Fruit fly (Drosophila melanogaster): ENCODE measurements around the gene RunxB.

Gene RunxB

dm6 chrX:20488701-20489122, 49.6 kb upstream of the RunxB start (continued):
- peak; percentile 20 for TF ChIP-seq fd85E (GFP tag; optimal IDR thresholded peaks at IDR 0.05)
- peak; percentile 2 for TF ChIP-seq Blimp-1 (GFP tag; optimal IDR thresholded peaks at IDR 0.05)
- peak; percentile 96 for TF ChIP-seq Eip78C (GFP tag)
- TF ChIP-seq salr (GFP tag; optimal IDR thresholded peaks at IDR 0.05), result peak in 1 of 2 experiments; percentile 73
- peak; percentile 44 for TF ChIP-seq Lpt (GFP tag; optimal IDR thresholded peaks at IDR 0.05)
- peak; percentile 48 for TF ChIP-seq CG6854 (GFP tag; optimal IDR thresholded peaks at IDR 0.05)
- peak; percentile 62 for TF ChIP-seq CG10631 (GFP tag; optimal IDR thresholded peaks at IDR 0.05)
- peak; percentile 61 for TF ChIP-seq CG8319 (GFP tag; optimal IDR thresholded peaks at IDR 0.05)
- peak; percentile 61 for TF ChIP-seq CG8632 (GFP tag; optimal IDR thresholded peaks at IDR 0.05)
- peak; percentile 62 for TF ChIP-seq Ets96B (tag; optimal IDR thresholded peaks at IDR 0.05)
- peak; percentile 66 for TF ChIP-seq Sox15 (GFP tag; optimal IDR thresholded peaks at IDR 0.05)

dm6 chrX:20489382-20489994, 48.8 kb upstream of the RunxB start:
- TF ChIP-seq CG11294 (GFP tag; IDR thresholded peaks at IDR 0.05), result no peak
- peak; percentile 11 for TF ChIP-seq CG8632 (GFP tag; optimal IDR thresholded peaks at IDR 0.05)
- no peak for TF ChIP-seq Ets21C (GFP tag; optimal IDR thresholded peaks at IDR 0.05)
- TF ChIP-seq Blimp-1 (GFP tag; optimal IDR thresholded peaks at IDR 0.05), result no peak
- peak; percentile 83 for TF ChIP-seq CG32006 (GFP tag; optimal IDR thresholded peaks at IDR 0.05)
- TF ChIP-seq CG6276 (GFP tag; optimal IDR thresholded peaks at IDR 0.05), result no peak
- peak; percentile 41; the same call in 1 of the 3 replicates for TF ChIP-seq CG8119 (GFP tag; IDR thresholded peaks at IDR 0.05)
- TF ChIP-seq Hr4 (GFP tag; optimal IDR thresholded peaks at IDR 0.05), result no peak
- peak; percentile 21; the same call in 1 of the 3 replicates for TF ChIP-seq eg (GFP tag; IDR thresholded peaks at IDR 0.05)
- TF ChIP-seq CG34406 (GFP tag; optimal IDR thresholded peaks at IDR 0.05), result peak; percentile 41
- no peak for TF ChIP-seq CG7368 (GFP tag; optimal IDR thresholded peaks at IDR 0.05)
- TF ChIP-seq CG15336 (GFP tag; IDR thresholded peaks at IDR 0.05), result peak; percentile 16; the same call in 1 of the 2 replicates
- TF ChIP-seq svp (GFP tag), result no peak
- TF ChIP-seq Met (GFP tag; optimal IDR thresholded peaks at IDR 0.05), result no peak
- no peak for TF ChIP-seq fkh (GFP tag; optimal IDR thresholded peaks at IDR 0.05)
- peak; percentile 40 for TF ChIP-seq achi (GFP tag; optimal IDR thresholded peaks at IDR 0.05)
- no peak for TF ChIP-seq CG6854 (GFP tag; optimal IDR thresholded peaks at IDR 0.05)
- peak; percentile 14 for TF ChIP-seq acj6 (GFP tag; optimal IDR thresholded peaks at IDR 0.05)
- TF ChIP-seq CG6163 (GFP tag; IDR thresholded peaks at IDR 0.05), result no peak; the same call in 2 of the 3 replicates
- no peak for TF ChIP-seq Smox (GFP tag; optimal IDR thresholded peaks at IDR 0.05)
- TF ChIP-seq vri (GFP tag; optimal IDR thresholded peaks at IDR 0.05), result peak; percentile 31
- peak; percentile 42 for TF ChIP-seq OdsH (GFP tag; optimal IDR thresholded peaks at IDR 0.05)
- no peak for TF ChIP-seq CG10669 (GFP tag; optimal IDR thresholded peaks at IDR 0.05)
- no peak for TF ChIP-seq net (GFP tag; optimal IDR thresholded peaks at IDR 0.05)
- TF ChIP-seq fd59A (GFP tag; optimal IDR thresholded peaks at IDR 0.05), result no peak
- no peak for TF ChIP-seq Sox14 (GFP tag; optimal IDR thresholded peaks at IDR 0.05)
- no peak for TF ChIP-seq topi (GFP tag; optimal IDR thresholded peaks at IDR 0.05)
- peak; percentile 39 for TF ChIP-seq CG4318 (GFP tag; optimal IDR thresholded peaks at IDR 0.05)
- TF ChIP-seq Sox102F (GFP tag; optimal IDR thresholded peaks at IDR 0.05), result peak; percentile 15

- TF ChIP-seq Ets21C (GFP tag; optimal IDR thresholded peaks at IDR 0.05) (no peak), Eip78C (GFP tag) (peak; percentile 81), CG1621 (tag; optimal IDR thresholded peaks at IDR 0.05) (no peak), Hr38 (GFP tag; optimal IDR thresholded peaks at IDR 0.05) (no peak), CG6854 (GFP tag; optimal IDR thresholded peaks at IDR 0.05) (no peak), CG10631 (GFP tag; optimal IDR thresholded peaks at IDR 0.05) (peak; percentile 36), CG32006 (GFP tag; optimal IDR thresholded peaks at IDR 0.05) (peak; percentile 25), spab (GFP tag; optimal IDR thresholded peaks at IDR 0.05) (no peak), CG3919 (GFP tag; optimal IDR thresholded peaks at IDR 0.05) (no peak), Met (GFP tag; optimal IDR thresholded peaks at IDR 0.05) (peak; percentile 17), CG4318 (GFP tag; optimal IDR thresholded peaks at IDR 0.05) (peak; percentile 19), acj6 (GFP tag; optimal IDR thresholded peaks at IDR 0.05) (no peak), CG9139 (GFP tag; optimal IDR thresholded peaks at IDR 0.05) (no peak), salr (GFP tag; optimal IDR thresholded peaks at IDR 0.05) (peak in 1 of 2 experiments; percentile 12), Hr4 (GFP tag; optimal IDR thresholded peaks at IDR 0.05) (peak; percentile 35), achi (GFP tag; optimal IDR thresholded peaks at IDR 0.05) (no peak), CG11902 (GFP tag; optimal IDR thresholded peaks at IDR 0.05) (no peak), CG6276 (GFP tag; optimal IDR thresholded peaks at IDR 0.05) (no peak), lz (GFP tag; optimal IDR thresholded peaks at IDR 0.05) (no peak), OdsH (GFP tag; optimal IDR thresholded peaks at IDR 0.05) (peak; percentile 36), Sox14 (GFP tag; optimal IDR thresholded peaks at IDR 0.05) (no peak)
These were observed 48.3 kb upstream of the RunxB start for dm6 chrX:20489995-20490393.
